Fruit fly (Drosophila melanogaster) whole organism, embryonic: ENCODE data around the gene CG2120.

ENCODE experiments used
- B-H2 ChIP-seq: fragments of 200-800 bp; sonication (Bioruptor generic); optimal IDR thresholded peaks from 2 replicates; lab custom pipeline; 2018; ENCODE audit warnings: missing biosample characterization, mild to moderate bottlenecking, missing genetic modification characterization
- BtbVII ChIP-seq: fragments of 200-800 bp; sonication (Bioruptor generic); optimal IDR thresholded peaks from 3 replicates; lab custom pipeline; 2017; ENCODE audit warnings: missing biosample characterization, mild to moderate bottlenecking, missing genetic modification characterization
- Bteb2 ChIP-seq: fragments of 200-800 bp; sonication (Bioruptor generic); optimal IDR thresholded peaks from 2 replicates; lab custom pipeline; 2016; ENCODE audit warnings: missing biosample characterization, missing genetic modification characterization
- CG10267 ChIP-seq: fragments of 200-800 bp; sonication (Bioruptor generic); optimal IDR thresholded peaks from 2 replicates; lab custom pipeline; 2018; ENCODE audit warnings: missing biosample characterization, mild to moderate bottlenecking, missing genetic modification characterization, moderate library complexity
- CG10431 ChIP-seq: fragments of 200-800 bp; sonication (Bioruptor generic); optimal IDR thresholded peaks from 3 replicates; lab custom pipeline; 2018; ENCODE audit warnings: missing biosample characterization, mild to moderate bottlenecking, missing genetic modification characterization
- CG11247 ChIP-seq: fragments of 200-800 bp; sonication (Bioruptor generic); IDR thresholded peaks from 2 replicates; pipeline ENCODE4 v1.3.6; 2022; ENCODE audit warnings: missing biosample characterization, missing genetic modification characterization
- CG11695 ChIP-seq: fragments of 200-800 bp; sonication (Bioruptor generic); IDR thresholded peaks from 3 replicates; pipeline ENCODE4 v1.3.6; 2022; ENCODE audit warnings: missing biosample characterization, missing genetic modification characterization
- CG12942 ChIP-seq: fragments of 200-800 bp; sonication (Bioruptor generic); optimal IDR thresholded peaks from 3 replicates; lab custom pipeline; 2016; ENCODE audit warnings: missing biosample characterization, missing genetic modification characterization
- CG13624 ChIP-seq: fragments of 200-800 bp; sonication (Bioruptor generic); optimal IDR thresholded peaks from 2 replicates; lab custom pipeline; 2016; ENCODE audit warnings: missing biosample characterization, missing genetic modification characterization
- CG13894 ChIP-seq: fragments of 200-800 bp; sonication (Bioruptor generic); optimal IDR thresholded peaks from 3 replicates; lab custom pipeline; 2018; ENCODE audit warnings: missing biosample characterization, mild to moderate bottlenecking, missing genetic modification characterization, moderate library complexity
- CG15073 ChIP-seq: fragments of 200-800 bp; sonication (Bioruptor generic); optimal IDR thresholded peaks from 2 replicates; lab custom pipeline; 2016; ENCODE audit warnings: missing biosample characterization, missing genetic modification characterization
- CG15601 ChIP-seq: fragments of 200-800 bp; sonication (Bioruptor generic); optimal IDR thresholded peaks from 3 replicates; lab custom pipeline; 2019; ENCODE audit warnings: missing biosample characterization, mild to moderate bottlenecking, missing genetic modification characterization, moderate library complexity
- CG16813 ChIP-seq: fragments of 200-800 bp; sonication (Bioruptor generic); IDR thresholded peaks from 3 replicates; pipeline ENCODE4 v1.3.6; 2022; ENCODE audit warnings: missing biosample characterization, missing genetic modification characterization; ENCODE audit not compliant: partially characterized antibody
- CG16863 ChIP-seq: fragments of 200-800 bp; sonication (Bioruptor generic); optimal IDR thresholded peaks from 3 replicates; lab custom pipeline; 2016; ENCODE audit warnings: missing biosample characterization, missing genetic modification characterization
- CG17328 ChIP-seq: fragments of 200-800 bp; sonication (Bioruptor generic); IDR thresholded peaks from 2 replicates; pipeline ENCODE4 v1.3.6; 2022; ENCODE audit warnings: missing biosample characterization, missing genetic modification characterization
- CG17359 ChIP-seq: fragments of 200-800 bp; sonication (Bioruptor generic); optimal IDR thresholded peaks from 3 replicates; lab custom pipeline; 2018; ENCODE audit warnings: missing biosample characterization, mild to moderate bottlenecking, missing genetic modification characterization, moderate library complexity
- CG32532 ChIP-seq: fragments of 200-800 bp; sonication (Bioruptor generic); IDR thresholded peaks from 2 replicates; pipeline ENCODE4 v1.3.6; 2022; ENCODE audit warnings: missing biosample characterization, missing genetic modification characterization
- CG43689 ChIP-seq: fragments of 200-800 bp; sonication (Bioruptor generic); IDR thresholded peaks from 2 replicates; pipeline ENCODE4 v1.3.6; 2022; ENCODE audit warnings: missing biosample characterization, missing genetic modification characterization
- CG4820 ChIP-seq: fragments of 200-800 bp; sonication (Bioruptor generic); optimal IDR thresholded peaks from 3 replicates; lab custom pipeline; 2016; ENCODE audit warnings: missing biosample characterization, missing genetic modification characterization
- CG6254 ChIP-seq: fragments of 200-800 bp; sonication (Bioruptor generic); optimal IDR thresholded peaks from 3 replicates; lab custom pipeline; 2017; ENCODE audit warnings: mild to moderate bottlenecking, missing biosample characterization, missing genetic modification reagents, missing genetic modification characterization
- CG8478 ChIP-seq: fragments of >200 bp; optimal IDR thresholded peaks from 2 replicates; lab custom pipeline; 2018
- CG8765 ChIP-seq: fragments of 200-800 bp; sonication (Bioruptor generic); IDR thresholded peaks from 2 replicates; pipeline ENCODE4 v1.3.6; 2022; ENCODE audit warnings: missing biosample characterization, missing genetic modification characterization
- D19B ChIP-seq: fragments of 200-800 bp; sonication (Bioruptor generic); optimal IDR thresholded peaks from 2 replicates; lab custom pipeline; 2017; ENCODE audit warnings: missing biosample characterization, mild to moderate bottlenecking, missing genetic modification characterization
- E2f1 ChIP-seq: fragments of 200-800 bp; sonication (Bioruptor generic); IDR thresholded peaks from 2 replicates; pipeline ENCODE4 v1.3.6; 2022; ENCODE audit warnings: missing biosample characterization, missing genetic modification characterization
- Hey ChIP-seq: fragments of 200-800 bp; sonication (Bioruptor generic); optimal IDR thresholded peaks from 3 replicates; lab custom pipeline; 2018; ENCODE audit warnings: missing biosample characterization, mild to moderate bottlenecking, missing genetic modification characterization
- PHDP ChIP-seq: fragments of 200-800 bp; sonication (Bioruptor generic); optimal IDR thresholded peaks from 3 replicates; lab custom pipeline; 2018; ENCODE audit warnings: missing biosample characterization, mild to moderate bottlenecking, missing genetic modification characterization, moderate library complexity
- Ptx1 ChIP-seq: fragments of 200-800 bp; sonication (Bioruptor generic); IDR thresholded peaks from 2 replicates; pipeline ENCODE4 v1.3.6; 2022; ENCODE audit warnings: missing biosample characterization, missing genetic modification characterization
- Side ChIP-seq: fragments of 200-800 bp; sonication (Bioruptor generic); optimal IDR thresholded peaks from 2 replicates; lab custom pipeline; 2016; ENCODE audit warnings: missing biosample characterization, missing genetic modification characterization
- Sin3A ChIP-seq: fragments of >200 bp; optimal IDR thresholded peaks from 2 replicates; lab custom pipeline; 2018
- Tbp ChIP-seq: fragments of >200 bp; optimal IDR thresholded peaks from 2 replicates; lab custom pipeline; 2018; ENCODE audit warnings: missing biosample characterization, missing genetic modification characterization
- ab ChIP-seq: fragments of 200-800 bp; sonication (Bioruptor generic); optimal IDR thresholded peaks from 2 replicates; lab custom pipeline; 2016; ENCODE audit warnings: missing biosample characterization, missing genetic modification characterization
- ap ChIP-seq: fragments of 200-800 bp; sonication (Bioruptor generic); IDR thresholded peaks from 2 replicates; pipeline ENCODE4 v1.3.6; 2022; ENCODE audit warnings: missing biosample characterization, missing genetic modification characterization
- bbx ChIP-seq: fragments of 200-800 bp; sonication (Bioruptor generic); IDR thresholded peaks from 2 replicates; pipeline ENCODE4 v1.3.6; 2022; ENCODE audit warnings: missing biosample characterization, missing genetic modification characterization; ENCODE audit not compliant: partially characterized antibody
- ci ChIP-seq: fragments of 200-800 bp; sonication (Bioruptor generic); IDR thresholded peaks from 3 replicates; pipeline ENCODE4 v1.3.6; 2022; ENCODE audit warnings: missing biosample characterization, missing genetic modification characterization
- dati ChIP-seq: fragments of 200-800 bp; sonication (Bioruptor generic); IDR thresholded peaks from 2 replicates; pipeline ENCODE4 v1.3.6; 2022; ENCODE audit warnings: missing biosample characterization, missing genetic modification characterization
- fd64A ChIP-seq: fragments of 200-800 bp; sonication (Bioruptor generic); optimal IDR thresholded peaks from 3 replicates; lab custom pipeline; 2018; ENCODE audit warnings: missing biosample characterization, mild to moderate bottlenecking, missing genetic modification characterization
- gcm ChIP-seq: fragments of 200-800 bp; sonication (Bioruptor generic); optimal IDR thresholded peaks from 2 replicates; lab custom pipeline; 2019; ENCODE audit warnings: missing biosample characterization, mild to moderate bottlenecking, missing genetic modification characterization, moderate library complexity
- gsb ChIP-seq: fragments of 200-800 bp; sonication (Bioruptor generic); IDR thresholded peaks from 2 replicates; pipeline ENCODE4 v1.3.6; 2022; ENCODE audit warnings: missing biosample characterization, missing genetic modification characterization
- hb ChIP-seq: fragments of 200-800 bp; sonication (Bioruptor generic); IDR thresholded peaks from 3 replicates; pipeline ENCODE4 v1.3.6; 2022; ENCODE audit warnings: missing biosample characterization, missing genetic modification characterization; ENCODE audit not compliant: partially characterized antibody
- inv ChIP-seq: fragments of 200-800 bp; sonication (Bioruptor generic); IDR thresholded peaks from 2 replicates; pipeline ENCODE4 v1.3.6; 2022; ENCODE audit warnings: missing biosample characterization, missing genetic modification characterization; ENCODE audit not compliant: partially characterized antibody
- jing ChIP-seq: fragments of 200-800 bp; sonication (Bioruptor generic); optimal IDR thresholded peaks from 2 replicates; lab custom pipeline; 2018; ENCODE audit warnings: missing biosample characterization, mild to moderate bottlenecking, missing genetic modification characterization
- odd ChIP-seq: fragments of 200-800 bp; sonication (Bioruptor generic); optimal IDR thresholded peaks from 2 replicates; lab custom pipeline; 2017; ENCODE audit warnings: missing biosample characterization, mild to moderate bottlenecking, missing genetic modification characterization
- pzg ChIP-seq: fragments of 200-800 bp; sonication (Bioruptor generic); optimal IDR thresholded peaks from 3 replicates; lab custom pipeline; 2018; ENCODE audit warnings: missing biosample characterization, mild to moderate bottlenecking, missing genetic modification characterization, moderate library complexity
- ranshi ChIP-seq: fragments of 200-800 bp; sonication (Bioruptor generic); IDR thresholded peaks from 2 replicates; pipeline ENCODE4 v1.3.6; 2022; ENCODE audit warnings: missing biosample characterization, missing genetic modification characterization
- ro ChIP-seq: fragments of 200-800 bp; sonication (Bioruptor generic); IDR thresholded peaks from 2 replicates; pipeline ENCODE4 v1.3.6; 2022; ENCODE audit warnings: missing biosample characterization, missing genetic modification characterization
- sug ChIP-seq: fragments of 200-800 bp; optimal IDR thresholded peaks from 2 replicates; lab custom pipeline; 2019; ENCODE audit warnings: missing biosample characterization, mild to moderate bottlenecking, missing genetic modification characterization, moderate library complexity
- tio ChIP-seq: fragments of 200-800 bp; sonication (Bioruptor generic); optimal IDR thresholded peaks from 2 replicates; lab custom pipeline; 2017; ENCODE audit warnings: missing biosample characterization, missing genetic modification characterization, inconsistent platforms
- vnd ChIP-seq: fragments of 200-800 bp; sonication (Bioruptor generic); IDR thresholded peaks from 3 replicates; pipeline ENCODE4 v1.3.6; 2022; ENCODE audit warnings: missing biosample characterization, missing genetic modification characterization; ENCODE audit not compliant: partially characterized antibody

The CG2120 gene

dm6 chrX:8091017-8091620 is 44.5 kb upstream of the CG2120 start (continued):
- TF ChIP-seq ro (GFP tag; lab: Robert Waterston, UW) (peak; percentile 95), Side (GFP tag; lab: Kevin White, UChicago) (peak; percentile 78), CG13894 (tag; lab: Kevin White, UChicago) (peak; percentile 93), CG17359 (tag; lab: Kevin White, UChicago) (peak; percentile 97), ab (peak; percentile 93), BtbVII (GFP tag; lab: Kevin White, UChicago) (peak; percentile 97), CG4820 (GFP tag; lab: Kevin White, UChicago) (peak; percentile 95)

- TF ChIP-seq CG11247 (GFP tag; lab: Robert Waterston, UW), result peak; percentile 86
- TF ChIP-seq Sin3A (lab: Kevin White, UChicago), result no peak
- peak; percentile 92 for TF ChIP-seq CG12942
- TF ChIP-seq pzg (GFP tag; lab: Kevin White, UChicago), result no peak
- no peak for TF ChIP-seq hb (GFP tag; lab: Robert Waterston, UW)
- TF ChIP-seq CG16863 (GFP tag; lab: Kevin White, UChicago), result peak; percentile 71
- peak; percentile 87 for TF ChIP-seq ranshi
- TF ChIP-seq CG16813 (GFP tag; lab: Robert Waterston, UW), result no peak
- TF ChIP-seq CG6254, result peak; percentile 88
- TF ChIP-seq dati (GFP tag; lab: Robert Waterston, UW), result peak; percentile 67
- TF ChIP-seq CG17328 (GFP tag; lab: Robert Waterston, UW), result peak; percentile 81
- no peak for TF ChIP-seq inv (GFP tag; lab: Robert Waterston, UW)
- peak; percentile 54 for TF ChIP-seq Side (GFP tag; lab: Kevin White, UChicago)
- TF ChIP-seq D19B (GFP tag; lab: Kevin White, UChicago), result peak; percentile 84
- peak; percentile 95 for TF ChIP-seq CG15601 (tag; lab: Kevin White, UChicago)
- TF ChIP-seq CG11695 (GFP tag; lab: Robert Waterston, UW), result peak; percentile 94
- peak; percentile 91 for TF ChIP-seq CG32532 (GFP tag; lab: Robert Waterston, UW)
- TF ChIP-seq gcm, result peak; percentile 93
- peak; percentile 60 for TF ChIP-seq CG43689 (GFP tag; lab: Robert Waterston, UW)
- no peak for TF ChIP-seq vnd (GFP tag; lab: Robert Waterston, UW)
- TF ChIP-seq ap, result peak; percentile 86
- peak; percentile 88 for TF ChIP-seq jing (GFP tag; lab: Kevin White, UChicago)
- TF ChIP-seq CG10431 (GFP tag; lab: Kevin White, UChicago), result peak; percentile 91
- TF ChIP-seq CG13624, result peak; percentile 71
- TF ChIP-seq bbx (GFP tag; lab: Robert Waterston, UW), result no peak
- TF ChIP-seq CG8765 (GFP tag; lab: Robert Waterston, UW), result peak; percentile 40; the same call in 1 of the 2 replicates
- TF ChIP-seq CG8478 (lab: Kevin White, UChicago), result no peak
- peak; percentile 96 for TF ChIP-seq Ptx1 (GFP tag; lab: Robert Waterston, UW)
- peak; percentile 91 for TF ChIP-seq CG4820 (GFP tag; lab: Kevin White, UChicago)
- peak; percentile 90 for TF ChIP-seq CG10267 (tag; lab: Kevin White, UChicago)
- TF ChIP-seq fd64A (GFP tag; lab: Kevin White, UChicago), result peak; percentile 83
- TF ChIP-seq odd (GFP tag; lab: Kevin White, UChicago), result peak; percentile 93
- TF ChIP-seq sug, result peak; percentile 99
- TF ChIP-seq gsb, result peak; percentile 86
- TF ChIP-seq Hey, result peak; percentile 71
- TF ChIP-seq PHDP (tag; lab: Kevin White, UChicago), result peak; percentile 96
- peak; percentile 85 for TF ChIP-seq Bteb2 (GFP tag; lab: Kevin White, UChicago)
- peak; percentile 93 for TF ChIP-seq E2f1
- TF ChIP-seq B-H2, result peak; percentile 92
- TF ChIP-seq ci (GFP tag; lab: Robert Waterston, UW), result peak; percentile 80
- no peak for TF ChIP-seq Tbp (GFP tag; lab: Kevin White, UChicago)
- peak; percentile 92 for TF ChIP-seq tio (GFP tag; lab: Kevin White, UChicago)
- TF ChIP-seq CG15073, result peak; percentile 46
Observed at dm6 chrX:8092075-8092682, 43.4 kb upstream of the CG2120 start.
